Fruit fly (Drosophila melanogaster) whole organism, embryonic: ENCODE results near the gene mbc.
A peak's percentile ranks its signal among the peaks of the same experiment; 100 is the strongest.

Experiments used
- Atf3 ChIP-seq: fragments of 200-800 bp; sonication (Bioruptor generic); optimal IDR thresholded peaks from 3 replicates; lab custom pipeline; 2016; ENCODE audit warnings: missing biosample characterization, missing genetic modification characterization
- BEAF-32 ChIP-seq: fragments of 200-800 bp; sonication (Bioruptor generic); optimal IDR thresholded peaks from 3 replicates; lab custom pipeline; 2017; ENCODE audit warnings: missing biosample characterization, missing genetic modification characterization, mild to moderate bottlenecking, moderate library complexity, missing genetic modification reagents
- CG10209 ChIP-seq: fragments of 200-800 bp; sonication (Bioruptor generic); optimal IDR thresholded peaks from 3 replicates; lab custom pipeline; 2017; ENCODE audit warnings: missing biosample characterization, mild to moderate bottlenecking, missing genetic modification characterization, missing genetic modification reagents
- CG11504 ChIP-seq: fragments of 200-800 bp; sonication (Bioruptor generic); optimal IDR thresholded peaks from 3 replicates; lab custom pipeline; 2019; ENCODE audit warnings: missing biosample characterization, mild to moderate bottlenecking, missing genetic modification characterization, moderate library complexity
- CG12219 ChIP-seq: fragments of 200-800 bp; sonication (Bioruptor generic); optimal IDR thresholded peaks from 3 replicates; lab custom pipeline; 2018; ENCODE audit warnings: missing biosample characterization, mild to moderate bottlenecking, missing genetic modification characterization
- CG12942 ChIP-seq: fragments of 200-800 bp; sonication (Bioruptor generic); optimal IDR thresholded peaks from 3 replicates; lab custom pipeline; 2016; ENCODE audit warnings: missing biosample characterization, missing genetic modification characterization
- CG15269 ChIP-seq: fragments of 200-800 bp; sonication (Bioruptor generic); optimal IDR thresholded peaks from 2 replicates; lab custom pipeline; 2018; ENCODE audit warnings: missing biosample characterization, mild to moderate bottlenecking, missing genetic modification characterization, moderate library complexity
- CG1602 ChIP-seq: fragments of 200-800 bp; sonication (Bioruptor generic); optimal IDR thresholded peaks from 3 replicates; lab custom pipeline; 2016; ENCODE audit warnings: missing biosample characterization, missing genetic modification characterization
- CG16815 ChIP-seq: fragments of 200-800 bp; sonication (Bioruptor generic); optimal IDR thresholded peaks from 3 replicates; lab custom pipeline; 2017; ENCODE audit warnings: missing biosample characterization, mild to moderate bottlenecking, missing genetic modification characterization
- CG17186 ChIP-seq: fragments of 200-800 bp; sonication (Bioruptor generic); optimal IDR thresholded peaks from 3 replicates; lab custom pipeline; 2017; ENCODE audit warnings: missing biosample characterization, missing genetic modification reagents, missing genetic modification characterization
- CG17361 ChIP-seq: fragments of 200-800 bp; sonication (Bioruptor generic); IDR thresholded peaks from 3 replicates; pipeline ENCODE4 v1.3.6; 2022; ENCODE audit warnings: missing biosample characterization, missing genetic modification characterization
- CG2120 ChIP-seq: fragments of 200-800 bp; sonication (Bioruptor generic); optimal IDR thresholded peaks from 3 replicates; lab custom pipeline; 2016; ENCODE audit warnings: missing biosample characterization, missing genetic modification characterization
- CG2202 ChIP-seq: fragments of 200-800 bp; sonication (Bioruptor generic); optimal IDR thresholded peaks from 2 replicates; lab custom pipeline; 2018; ENCODE audit warnings: missing biosample characterization, mild to moderate bottlenecking, missing genetic modification characterization
- CG2889 ChIP-seq: fragments of 200-800 bp; sonication (Bioruptor generic); IDR thresholded peaks from 3 replicates; pipeline ENCODE4 v1.3.6; 2022; ENCODE audit warnings: missing biosample characterization, missing genetic modification characterization
- CG30431 ChIP-seq: fragments of 200-800 bp; sonication (Bioruptor generic); optimal IDR thresholded peaks from 2 replicates; lab custom pipeline; 2017; ENCODE audit warnings: missing biosample characterization, missing genetic modification characterization
- CG34422 ChIP-seq: fragments of 200-800 bp; sonication (Bioruptor generic); IDR thresholded peaks from 3 replicates; pipeline ENCODE4 v1.3.6; 2022; ENCODE audit warnings: missing biosample characterization, missing genetic modification characterization
- CG4707 ChIP-seq: fragments of 200-800 bp; sonication (Bioruptor generic); optimal IDR thresholded peaks from 2 replicates; lab custom pipeline; 2018; ENCODE audit warnings: missing biosample characterization, mild to moderate bottlenecking, missing genetic modification characterization, moderate library complexity
- CG6689 ChIP-seq: fragments of 200-800 bp; sonication (Bioruptor generic); IDR thresholded peaks from 2 replicates; pipeline ENCODE4 v1.3.6; 2022; ENCODE audit warnings: missing biosample characterization, missing genetic modification characterization
- CG8290 ChIP-seq, 3 experiments: fragments of 200-800 bp; sonication (Bioruptor generic); optimal IDR thresholded peaks; 2 replicates each; lab custom pipeline; 2016 to 2019; ENCODE audit warnings: missing biosample characterization in 3 of 3, missing genetic modification characterization in 3 of 3, mild to moderate bottlenecking in 2 of 3, moderate library complexity in 1 of 3
- CG9817 ChIP-seq: fragments of 200-800 bp; sonication (Bioruptor generic); optimal IDR thresholded peaks from 2 replicates; lab custom pipeline; 2018; ENCODE audit warnings: missing biosample characterization, mild to moderate bottlenecking, missing genetic modification characterization, moderate library complexity
- CHES-1-like ChIP-seq: fragments of 200-800 bp; sonication (Bioruptor generic); optimal IDR thresholded peaks from 2 replicates; lab custom pipeline; 2016; ENCODE audit warnings: missing biosample characterization, missing genetic modification characterization
- Dek ChIP-seq: fragments of 200-800 bp; sonication (Bioruptor generic); optimal IDR thresholded peaks from 3 replicates; lab custom pipeline; 2019; ENCODE audit warnings: missing biosample characterization, mild to moderate bottlenecking, missing genetic modification characterization, moderate library complexity
- Dp ChIP-seq: fragments of 200-800 bp; sonication (Bioruptor generic); optimal IDR thresholded peaks from 2 replicates; lab custom pipeline; 2018; ENCODE audit warnings: missing biosample characterization, mild to moderate bottlenecking, missing genetic modification characterization, moderate library complexity
- Drgx ChIP-seq: fragments of 200-800 bp; sonication (Bioruptor generic); IDR thresholded peaks from 2 replicates; pipeline ENCODE4 v1.3.6; 2022; ENCODE audit warnings: missing biosample characterization, missing genetic modification characterization
- HHEX ChIP-seq: fragments of 200-800 bp; sonication (Bioruptor generic); optimal IDR thresholded peaks from 3 replicates; lab custom pipeline; 2017; ENCODE audit warnings: missing biosample characterization, mild to moderate bottlenecking, missing genetic modification characterization, missing genetic modification reagents
- Hmx ChIP-seq: fragments of 200-800 bp; sonication (Bioruptor generic); optimal IDR thresholded peaks from 2 replicates; lab custom pipeline; 2016; ENCODE audit warnings: missing biosample characterization, missing genetic modification characterization
- Hr39 ChIP-seq: fragments of >200 bp; optimal IDR thresholded peaks from 2 replicates; lab custom pipeline; 2017
- NC2β ChIP-seq: fragments of 200-800 bp; sonication (Bioruptor generic); optimal IDR thresholded peaks from 2 replicates; lab custom pipeline; 2016; ENCODE audit warnings: missing biosample characterization, missing genetic modification characterization
- Poxn ChIP-seq: fragments of 200-800 bp; sonication (Bioruptor generic); IDR thresholded peaks from 2 replicates; pipeline ENCODE4 v1.3.6; 2022; ENCODE audit warnings: missing biosample characterization, missing genetic modification characterization
- Sry-β ChIP-seq: fragments of 200-800 bp; sonication (Bioruptor generic); optimal IDR thresholded peaks from 2 replicates; lab custom pipeline; 2018; ENCODE audit warnings: missing biosample characterization, mild to moderate bottlenecking, missing genetic modification characterization, moderate library complexity
- Usf ChIP-seq: fragments of 200-800 bp; sonication (Bioruptor generic); optimal IDR thresholded peaks from 2 replicates; lab custom pipeline; 2017; ENCODE audit warnings: missing genotype, missing biosample characterization, missing genetic modification characterization
- Xbp1 ChIP-seq: fragments of 200-800 bp; sonication (Bioruptor generic); optimal IDR thresholded peaks from 3 replicates; lab custom pipeline; 2016; ENCODE audit warnings: missing biosample characterization, mild to moderate bottlenecking, missing genetic modification characterization
- al ChIP-seq: fragments of 200-800 bp; sonication (Bioruptor generic); IDR thresholded peaks from 2 replicates; pipeline ENCODE4 v1.3.6; 2022; ENCODE audit warnings: missing biosample characterization, missing genetic modification characterization
- bab2 ChIP-seq: fragments of 200-800 bp; sonication (Bioruptor generic); optimal IDR thresholded peaks from 2 replicates; lab custom pipeline; 2016; ENCODE audit warnings: missing biosample characterization, missing genetic modification characterization
- bcd ChIP-seq: fragments of 200-800 bp; sonication (Bioruptor generic); optimal IDR thresholded peaks from 2 replicates; lab custom pipeline; 2017; ENCODE audit warnings: missing biosample characterization, mild to moderate bottlenecking, missing genetic modification characterization
- btn ChIP-seq: fragments of 200-800 bp; sonication (Bioruptor generic); optimal IDR thresholded peaks from 2 replicates; lab custom pipeline; 2016; ENCODE audit warnings: missing biosample characterization, missing genetic modification characterization
- caup ChIP-seq: fragments of 200-800 bp; sonication (Bioruptor generic); optimal IDR thresholded peaks from 3 replicates; lab custom pipeline; 2017; ENCODE audit warnings: missing biosample characterization, mild to moderate bottlenecking, missing genetic modification characterization, moderate library complexity; ENCODE audit not compliant: severe bottlenecking
- dmrt99B ChIP-seq: fragments of 200-800 bp; sonication (Bioruptor generic); optimal IDR thresholded peaks from 2 replicates; lab custom pipeline; 2018; ENCODE audit warnings: missing biosample characterization, mild to moderate bottlenecking, missing genetic modification characterization, moderate library complexity
- dysf ChIP-seq: fragments of 200-800 bp; sonication (Bioruptor generic); IDR thresholded peaks from 3 replicates; pipeline ENCODE4 v1.3.6; 2022; ENCODE audit warnings: missing biosample characterization, missing genetic modification characterization
- gcm ChIP-seq: fragments of 200-800 bp; sonication (Bioruptor generic); optimal IDR thresholded peaks from 2 replicates; lab custom pipeline; 2019; ENCODE audit warnings: missing biosample characterization, mild to moderate bottlenecking, missing genetic modification characterization, moderate library complexity
- gem ChIP-seq: fragments of 200-800 bp; sonication (Bioruptor generic); optimal IDR thresholded peaks from 2 replicates; lab custom pipeline; 2019; ENCODE audit warnings: missing biosample characterization, mild to moderate bottlenecking, missing genetic modification characterization, moderate library complexity
- hb ChIP-seq: fragments of 200-800 bp; sonication (Bioruptor generic); IDR thresholded peaks from 3 replicates; pipeline ENCODE4 v1.3.6; 2022; ENCODE audit warnings: missing biosample characterization, missing genetic modification characterization; ENCODE audit not compliant: partially characterized antibody
- lilli ChIP-seq: fragments of 200-800 bp; sonication (Bioruptor generic); optimal IDR thresholded peaks from 3 replicates; lab custom pipeline; 2016; ENCODE audit warnings: missing biosample characterization, missing genetic modification characterization
- mam ChIP-seq: fragments of 200-800 bp; sonication (Bioruptor generic); optimal IDR thresholded peaks from 3 replicates; lab custom pipeline; 2016; ENCODE audit warnings: missing biosample characterization, missing genetic modification characterization
- nerfin-1 ChIP-seq: fragments of 200-800 bp; sonication (Bioruptor generic); optimal IDR thresholded peaks from 3 replicates; lab custom pipeline; 2019; ENCODE audit warnings: missing biosample characterization, mild to moderate bottlenecking, missing genetic modification characterization, moderate library complexity
- p53 ChIP-seq: fragments of 200-800 bp; sonication (Bioruptor generic); optimal IDR thresholded peaks from 2 replicates; lab custom pipeline; 2016; ENCODE audit warnings: missing biosample characterization, missing genetic modification characterization
- ranshi ChIP-seq: fragments of 200-800 bp; sonication (Bioruptor generic); IDR thresholded peaks from 2 replicates; pipeline ENCODE4 v1.3.6; 2022; ENCODE audit warnings: missing biosample characterization, missing genetic modification characterization
- ro ChIP-seq: fragments of 200-800 bp; sonication (Bioruptor generic); IDR thresholded peaks from 2 replicates; pipeline ENCODE4 v1.3.6; 2022; ENCODE audit warnings: missing biosample characterization, missing genetic modification characterization
- run ChIP-seq: fragments of 200-800 bp; sonication (Bioruptor generic); optimal IDR thresholded peaks from 3 replicates; lab custom pipeline; 2018; ENCODE audit warnings: missing biosample characterization, mild to moderate bottlenecking, missing genetic modification characterization
- sens-2 ChIP-seq: fragments of 200-800 bp; sonication (Bioruptor generic); IDR thresholded peaks from 2 replicates; pipeline ENCODE4 v1.3.6; 2022; ENCODE audit warnings: missing biosample characterization, missing genetic modification characterization
- sr ChIP-seq: fragments of 200-800 bp; sonication (Bioruptor generic); IDR thresholded peaks from 3 replicates; pipeline ENCODE4 v1.3.6; 2022; ENCODE audit warnings: missing biosample characterization, missing genetic modification characterization

The mbc gene

dm6 chr3R:23820290-23820689 is 38.7 kb downstream of the mbc start (continued):
- TF ChIP-seq caup (GFP tag; lab: Kevin White, UChicago) (no peak), Dek (tag; lab: Kevin White, UChicago) (peak; percentile 46), HHEX (GFP tag; lab: Kevin White, UChicago) (no peak), nerfin-1 (tag; lab: Kevin White, UChicago) (peak; percentile 97), CG12219 (GFP tag; lab: Kevin White, UChicago) (no peak), CG30431 (GFP tag; lab: Kevin White, UChicago) (no peak), sens-2 (GFP tag; lab: Robert Waterston, UW) (no peak), lilli (peak; percentile 45), sr (no peak), CG4707 (GFP tag; lab: Kevin White, UChicago) (no peak), bcd (GFP tag; lab: Kevin White, UChicago) (peak; percentile 28), CG10209 (GFP tag; lab: Kevin White, UChicago) (no peak), NC2β (no peak), ro (GFP tag; lab: Robert Waterston, UW) (no peak), CG17361 (peak; percentile 60; the same call in 2 of the 3 replicates), CG2889 (GFP tag; lab: Robert Waterston, UW) (no peak), dmrt99B (tag; lab: Kevin White, UChicago) (no peak), CG12942 (no peak), btn (GFP tag; lab: Kevin White, UChicago) (no peak), CG1602 (no peak), Xbp1 (GFP tag; lab: Kevin White, UChicago) (peak; percentile 46), al (GFP tag; lab: Robert Waterston, UW) (peak; percentile 42; the same call in 1 of the 2 replicates), run (no peak), Hr39 (lab: Kevin White, UChicago) (no peak), dysf (GFP tag; lab: Robert Waterston, UW) (no peak), CG2202 (tag; lab: Kevin White, UChicago) (no peak), mam (no peak), CG34422 (0 out of 3 replicates have a peak, but pooled peaks have one; percentile 20), CG15269 (no peak), hb (GFP tag; lab: Robert Waterston, UW) (no peak), CG17186 (no peak), Hmx (no peak), BEAF-32 (GFP tag; lab: Kevin White, UChicago) (peak; percentile 36), Sry-β (GFP tag; lab: Kevin White, UChicago) (no peak), CG6689 (no peak), Usf (GFP tag; lab: Kevin White, UChicago) (no peak), Drgx (GFP tag; lab: Robert Waterston, UW) (0 out of 2 replicates have a peak, but pooled peaks have one; percentile 8), gem (tag; lab: Kevin White, UChicago) (peak; percentile 64), CG11504 (tag; lab: Kevin White, UChicago) (peak; percentile 50), CG8290 (GFP tag; optimal IDR thresholded peaks at IDR 0.05; lab: Kevin White, UChicago) (peak; percentile 28), CG8290 (tag; optimal IDR thresholded peaks at IDR 0.05; lab: Kevin White, UChicago) (peak in 1 of 2 experiments; percentile 55), ranshi (GFP tag; lab: Robert Waterston, UW) (peak; percentile 19; the same call in 1 of the 2 replicates), CG2120 (GFP tag; lab: Kevin White, UChicago) (peak; percentile 53), Dp (GFP tag; lab: Kevin White, UChicago) (peak; percentile 75), gcm (GFP tag; lab: Kevin White, UChicago) (no peak), CG16815 (GFP tag; lab: Kevin White, UChicago) (no peak), Atf3 (GFP tag; lab: Kevin White, UChicago) (no peak), CHES-1-like (GFP tag; lab: Kevin White, UChicago) (no peak), CG9817 (peak; percentile 57), p53 (GFP tag; lab: Kevin White, UChicago) (no peak), bab2 (GFP tag; lab: Kevin White, UChicago) (no peak), Poxn (GFP tag; lab: Robert Waterston, UW) (no peak)
